Fruit fly (Drosophila melanogaster) whole organism, embryonic: ENCODE results near the gene CG4972.

Experiments used
- Ada2b ChIP-seq: fragments of 200-800 bp; sonication (Bioruptor generic); IDR thresholded peaks from 2 replicates; pipeline ENCODE4 v1.3.6; 2022; ENCODE audit warnings: missing biosample characterization, missing genetic modification characterization
- BEAF-32 ChIP-seq: fragments of 200-800 bp; sonication (Bioruptor generic); optimal IDR thresholded peaks from 3 replicates; lab custom pipeline; 2017; ENCODE audit warnings: missing biosample characterization, missing genetic modification characterization, mild to moderate bottlenecking, moderate library complexity, missing genetic modification reagents
- Blimp-1 ChIP-seq: fragments of 200-800 bp; sonication (Bioruptor generic); optimal IDR thresholded peaks from 3 replicates; lab custom pipeline; 2018; ENCODE audit warnings: missing biosample characterization, missing genetic modification characterization, mild to moderate bottlenecking, moderate library complexity, missing genetic modification reagents
- C15 ChIP-seq: fragments of 200-800 bp; sonication (Bioruptor generic); IDR thresholded peaks from 3 replicates; pipeline ENCODE4 v1.3.6; 2022; ENCODE audit warnings: missing biosample characterization, missing genetic modification characterization
- CG10462 ChIP-seq: fragments of 200-800 bp; sonication (Bioruptor generic); optimal IDR thresholded peaks from 2 replicates; lab custom pipeline; 2016; ENCODE audit warnings: missing biosample characterization, missing genetic modification characterization
- CG11560 ChIP-seq: fragments of 200-800 bp; sonication (Bioruptor generic); IDR thresholded peaks from 3 replicates; pipeline ENCODE4 v1.3.6; 2022; ENCODE audit warnings: missing biosample characterization, missing genetic modification characterization
- CG12155 ChIP-seq: fragments of 200-800 bp; sonication (Bioruptor generic); optimal IDR thresholded peaks from 3 replicates; lab custom pipeline; 2016; ENCODE audit warnings: missing biosample characterization, missing genetic modification characterization
- CG14860 ChIP-seq: fragments of 200-800 bp; sonication (Bioruptor generic); IDR thresholded peaks from 3 replicates; pipeline ENCODE4 v1.3.6; 2022; ENCODE audit warnings: missing biosample characterization, missing genetic modification characterization; ENCODE audit not compliant: partially characterized antibody
- CG15073 ChIP-seq: fragments of 200-800 bp; sonication (Bioruptor generic); optimal IDR thresholded peaks from 2 replicates; lab custom pipeline; 2016; ENCODE audit warnings: missing biosample characterization, missing genetic modification characterization
- CG16815 ChIP-seq: fragments of 200-800 bp; sonication (Bioruptor generic); optimal IDR thresholded peaks from 3 replicates; lab custom pipeline; 2017; ENCODE audit warnings: missing biosample characterization, mild to moderate bottlenecking, missing genetic modification characterization
- CG17328 ChIP-seq: fragments of 200-800 bp; sonication (Bioruptor generic); IDR thresholded peaks from 2 replicates; pipeline ENCODE4 v1.3.6; 2022; ENCODE audit warnings: missing biosample characterization, missing genetic modification characterization
- CG18011 ChIP-seq: fragments of 200-800 bp; sonication (Bioruptor generic); optimal IDR thresholded peaks from 2 replicates; lab custom pipeline; 2017; ENCODE audit warnings: missing biosample characterization, missing genetic modification characterization, mild to moderate bottlenecking, moderate library complexity, missing genotype
- CG2712 ChIP-seq: fragments of 200-800 bp; optimal IDR thresholded peaks from 3 replicates; lab custom pipeline; 2019; ENCODE audit warnings: missing biosample characterization, mild to moderate bottlenecking, missing genetic modification characterization, moderate library complexity
- CG33213 ChIP-seq: fragments of 200-800 bp; sonication (Bioruptor generic); optimal IDR thresholded peaks from 3 replicates; lab custom pipeline; 2016; ENCODE audit warnings: missing biosample characterization, missing genetic modification characterization
- CG34422 ChIP-seq: fragments of 200-800 bp; sonication (Bioruptor generic); IDR thresholded peaks from 3 replicates; pipeline ENCODE4 v1.3.6; 2022; ENCODE audit warnings: missing biosample characterization, missing genetic modification characterization
- CG5180 ChIP-seq: fragments of 200-800 bp; sonication (Bioruptor generic); optimal IDR thresholded peaks from 3 replicates; lab custom pipeline; 2017; ENCODE audit warnings: missing biosample characterization, missing genetic modification characterization, mild to moderate bottlenecking, moderate library complexity, missing genetic modification reagents
- CG5953 ChIP-seq: fragments of 200-800 bp; sonication (Bioruptor generic); IDR thresholded peaks from 2 replicates; pipeline ENCODE4 v1.3.6; 2022; ENCODE audit warnings: missing biosample characterization, missing genetic modification characterization
- CG6689 ChIP-seq: fragments of 200-800 bp; sonication (Bioruptor generic); IDR thresholded peaks from 2 replicates; pipeline ENCODE4 v1.3.6; 2022; ENCODE audit warnings: missing biosample characterization, missing genetic modification characterization
- CG7745 ChIP-seq: fragments of 200-800 bp; sonication (Bioruptor generic); optimal IDR thresholded peaks from 2 replicates; lab custom pipeline; 2018; ENCODE audit warnings: missing biosample characterization, mild to moderate bottlenecking, missing genetic modification characterization, moderate library complexity
- CG7928 ChIP-seq: fragments of 200-800 bp; sonication (Bioruptor generic); optimal IDR thresholded peaks from 2 replicates; lab custom pipeline; 2017; ENCODE audit warnings: missing biosample characterization, mild to moderate bottlenecking, missing genetic modification characterization
- CG9876 ChIP-seq: fragments of 200-800 bp; sonication (Bioruptor generic); optimal IDR thresholded peaks from 2 replicates; lab custom pipeline; 2016; ENCODE audit warnings: missing biosample characterization, missing genetic modification characterization
- CTCF ChIP-seq: fragments of 200-800 bp; sonication (Bioruptor generic); optimal IDR thresholded peaks from 2 replicates; lab custom pipeline; 2017; ENCODE audit warnings: missing biosample characterization, mild to moderate bottlenecking, missing genetic modification characterization, moderate library complexity
- CkIIα-i1 ChIP-seq: fragments of 200-800 bp; sonication (Bioruptor generic); IDR thresholded peaks from 2 replicates; pipeline ENCODE4 v1.3.6; 2022; ENCODE audit warnings: missing biosample characterization, missing genetic modification characterization
- CoRest ChIP-seq: fragments of 200-800 bp; sonication (Bioruptor generic); optimal IDR thresholded peaks from 3 replicates; lab custom pipeline; 2018; ENCODE audit warnings: missing biosample characterization, mild to moderate bottlenecking, missing genetic modification characterization, moderate library complexity
- D19A ChIP-seq: fragments of 200-800 bp; optimal IDR thresholded peaks from 3 replicates; lab custom pipeline; 2019; ENCODE audit warnings: missing biosample characterization, mild to moderate bottlenecking, missing genetic modification characterization, moderate library complexity
- Drgx ChIP-seq: fragments of 200-800 bp; sonication (Bioruptor generic); IDR thresholded peaks from 2 replicates; pipeline ENCODE4 v1.3.6; 2022; ENCODE audit warnings: missing biosample characterization, missing genetic modification characterization
- E2f1 ChIP-seq: fragments of 200-800 bp; sonication (Bioruptor generic); IDR thresholded peaks from 2 replicates; pipeline ENCODE4 v1.3.6; 2022; ENCODE audit warnings: missing biosample characterization, missing genetic modification characterization
- Eip74EF ChIP-seq, 2 experiments: fragments of 200-800 bp in 1 of 2; fragments of >200 bp in 1 of 2; sonication (Bioruptor generic) in 1 of 2; optimal IDR thresholded peaks; 2 replicates each; lab custom pipeline; 2017 to 2019; ENCODE audit warnings: missing biosample characterization in 2 of 2, missing genetic modification characterization in 2 of 2, mild to moderate bottlenecking in 1 of 2, moderate library complexity in 1 of 2
- Fer1 ChIP-seq: fragments of 200-800 bp; sonication (Bioruptor generic); optimal IDR thresholded peaks from 2 replicates; lab custom pipeline; 2017; ENCODE audit warnings: missing biosample characterization, mild to moderate bottlenecking, missing genetic modification characterization
- HLH4C ChIP-seq: fragments of 200-800 bp; sonication (Bioruptor generic); IDR thresholded peaks from 3 replicates; pipeline ENCODE4 v1.3.6; 2022; ENCODE audit warnings: missing biosample characterization, missing genetic modification characterization; ENCODE audit not compliant: partially characterized antibody
- Lhr ChIP-seq: fragments of 200-800 bp; sonication (Bioruptor generic); optimal IDR thresholded peaks from 3 replicates; lab custom pipeline; 2017; ENCODE audit warnings: mild to moderate bottlenecking, missing biosample characterization, missing genetic modification reagents, missing genetic modification characterization
- Med ChIP-seq: fragments of 200-800 bp; sonication (Bioruptor generic); peaks from one replicate; lab custom pipeline; 2016; ENCODE audit warnings: missing biosample characterization, missing genetic modification characterization, mild to moderate bottlenecking, inconsistent platforms, moderate library complexity
- NfI ChIP-seq: fragments of 200-800 bp; sonication (Bioruptor generic); optimal IDR thresholded peaks from 3 replicates; lab custom pipeline; 2018; ENCODE audit warnings: missing biosample characterization, mild to moderate bottlenecking, missing genetic modification characterization, moderate library complexity
- Oaz ChIP-seq: fragments of 200-800 bp; sonication (Bioruptor generic); IDR thresholded peaks from 2 replicates; pipeline ENCODE4 v1.3.6; 2022; ENCODE audit warnings: missing biosample characterization, missing genetic modification characterization
- Taf1 ChIP-seq: fragments of 200-800 bp; sonication (Bioruptor generic); IDR thresholded peaks from 2 replicates; pipeline ENCODE4 v1.3.6; 2022; ENCODE audit warnings: missing biosample characterization, missing genetic modification characterization
- Vsx1 ChIP-seq: fragments of 200-800 bp; sonication (Bioruptor generic); optimal IDR thresholded peaks from 2 replicates; lab custom pipeline; 2017; ENCODE audit warnings: missing biosample characterization, mild to moderate bottlenecking, missing genetic modification characterization, missing genetic modification reagents
- ab ChIP-seq: fragments of 200-800 bp; sonication (Bioruptor generic); optimal IDR thresholded peaks from 2 replicates; lab custom pipeline; 2016; ENCODE audit warnings: missing biosample characterization, missing genetic modification characterization
- amos ChIP-seq: fragments of 200-800 bp; sonication (Bioruptor generic); IDR thresholded peaks from 2 replicates; pipeline ENCODE4 v1.3.6; 2022; ENCODE audit warnings: missing biosample characterization, missing genetic modification characterization; ENCODE audit not compliant: partially characterized antibody
- bbx ChIP-seq: fragments of 200-800 bp; sonication (Bioruptor generic); IDR thresholded peaks from 2 replicates; pipeline ENCODE4 v1.3.6; 2022; ENCODE audit warnings: missing biosample characterization, missing genetic modification characterization; ENCODE audit not compliant: partially characterized antibody
- cas ChIP-seq: fragments of 200-800 bp; sonication (Bioruptor generic); IDR thresholded peaks from 2 replicates; pipeline ENCODE4 v1.3.6; 2022; ENCODE audit warnings: missing biosample characterization, missing genetic modification characterization
- dpn ChIP-seq, 2 experiments: fragments of 200-800 bp; sonication (Bioruptor generic); optimal IDR thresholded peaks; 3 replicates each; lab custom pipeline; 2016; ENCODE audit warnings: missing biosample characterization in 2 of 2, missing genetic modification characterization in 2 of 2
- fd96Cb ChIP-seq: fragments of 200-800 bp; sonication (Bioruptor generic); optimal IDR thresholded peaks from 2 replicates; lab custom pipeline; 2018; ENCODE audit warnings: missing biosample characterization, mild to moderate bottlenecking, missing genetic modification characterization, moderate library complexity
- her ChIP-seq: fragments of 200-800 bp; sonication (Bioruptor generic); optimal IDR thresholded peaks from 2 replicates; lab custom pipeline; 2016; ENCODE audit warnings: missing biosample characterization, missing genetic modification characterization
- nerfin-1 ChIP-seq: fragments of 200-800 bp; sonication (Bioruptor generic); optimal IDR thresholded peaks from 3 replicates; lab custom pipeline; 2019; ENCODE audit warnings: missing biosample characterization, mild to moderate bottlenecking, missing genetic modification characterization, moderate library complexity
- onecut ChIP-seq: fragments of 200-800 bp; sonication (Bioruptor generic); IDR thresholded peaks from 2 replicates; pipeline ENCODE4 v1.3.6; 2022; ENCODE audit warnings: missing biosample characterization, missing genetic modification characterization
- repo ChIP-seq: fragments of 200-800 bp; sonication (Bioruptor generic); optimal IDR thresholded peaks from 2 replicates; lab custom pipeline; 2016; ENCODE audit warnings: missing biosample characterization, missing genetic modification characterization
- sd ChIP-seq: fragments of 200-800 bp; sonication (Bioruptor generic); optimal IDR thresholded peaks from 3 replicates; lab custom pipeline; 2018; ENCODE audit warnings: missing biosample characterization, mild to moderate bottlenecking, missing genetic modification characterization, moderate library complexity
- slbo ChIP-seq: fragments of 200-800 bp; sonication (Bioruptor generic); IDR thresholded peaks from 2 replicates; pipeline ENCODE4 v1.3.6; 2022; ENCODE audit warnings: missing biosample characterization, missing genetic modification characterization
- slp2 ChIP-seq: fragments of 200-800 bp; sonication (Bioruptor generic); optimal IDR thresholded peaks from 2 replicates; lab custom pipeline; 2016; ENCODE audit warnings: missing biosample characterization, missing genetic modification characterization
- sug ChIP-seq: fragments of 200-800 bp; optimal IDR thresholded peaks from 2 replicates; lab custom pipeline; 2019; ENCODE audit warnings: missing biosample characterization, mild to moderate bottlenecking, missing genetic modification characterization, moderate library complexity
- wek ChIP-seq: fragments of 200-800 bp; sonication (Bioruptor generic); optimal IDR thresholded peaks from 3 replicates; lab custom pipeline; 2018; ENCODE audit warnings: missing biosample characterization, mild to moderate bottlenecking, missing genetic modification characterization, moderate library complexity

The CG4972 gene

dm6 chr2L:10298306-10298705 lies 16.3 kb upstream of the CG4972 start (continued):
- no peak for TF ChIP-seq onecut (GFP tag; lab: Robert Waterston, UW)
- TF ChIP-seq C15 (GFP tag; lab: Robert Waterston, UW) = no peak
- TF ChIP-seq repo (GFP tag; lab: Kevin White, UChicago) = no peak
- TF ChIP-seq CG6689 (GFP tag; lab: Robert Waterston, UW) = no peak
- peak; percentile 16 for TF ChIP-seq her (GFP tag; lab: Kevin White, UChicago)
- TF ChIP-seq CG5180 (GFP tag; lab: Kevin White, UChicago) = no peak
- TF ChIP-seq CG16815 (GFP tag; lab: Kevin White, UChicago) = no peak
- TF ChIP-seq ab (GFP tag; lab: Kevin White, UChicago) = no peak
- TF ChIP-seq dpn (GFP tag; optimal IDR thresholded peaks at IDR 0.05; lab: Kevin White, UChicago) = peak in 1 of 2 experiments; percentile 33
- TF ChIP-seq CG11560 (tag; lab: Robert Waterston, UW) = no peak
- peak; percentile 22 for TF ChIP-seq NfI
- peak; percentile 20 for TF ChIP-seq CTCF (GFP tag; lab: Kevin White, UChicago)
- no peak for TF ChIP-seq CG15073 (GFP tag; lab: Kevin White, UChicago)
- TF ChIP-seq slbo (GFP tag; lab: Robert Waterston, UW) = no peak
- no peak for TF ChIP-seq Drgx (GFP tag; lab: Robert Waterston, UW)
- TF ChIP-seq CG10462 (GFP tag; lab: Kevin White, UChicago) = peak; percentile 29
- no peak for TF ChIP-seq wek (GFP tag; lab: Kevin White, UChicago)
- TF ChIP-seq CG34422 = no peak
- TF ChIP-seq CG7745 = no peak
- peak; percentile 51 for TF ChIP-seq CoRest
- no peak for TF ChIP-seq CG7928 (GFP tag; lab: Kevin White, UChicago)
- TF ChIP-seq CG17328 (GFP tag; lab: Robert Waterston, UW) = no peak
- peak; percentile 58 for TF ChIP-seq Lhr (GFP tag; lab: Kevin White, UChicago)
- no peak for TF ChIP-seq Taf1 (GFP tag; lab: Robert Waterston, UW)
- peak; percentile 5 for TF ChIP-seq CG33213 (GFP tag; lab: Kevin White, UChicago)
- TF ChIP-seq CG5953 = no peak
- peak; percentile 91 for TF ChIP-seq CG12155 (GFP tag; lab: Kevin White, UChicago)
- no peak for TF ChIP-seq Oaz (GFP tag; lab: Robert Waterston, UW)
- TF ChIP-seq CG18011 (GFP tag; lab: Kevin White, UChicago) = peak; percentile 97
- no peak for TF ChIP-seq slp2 (GFP tag; lab: Kevin White, UChicago)
- TF ChIP-seq Med (GFP tag; lab: Kevin White, UChicago) = peak; percentile 81
- TF ChIP-seq CkIIα-i1 = no peak
- TF ChIP-seq fd96Cb (tag; lab: Kevin White, UChicago) = no peak
- TF ChIP-seq cas (GFP tag; lab: Robert Waterston, UW) = no peak
- TF ChIP-seq Fer1 = no peak
- peak; percentile 53 for TF ChIP-seq D19A (tag; lab: Kevin White, UChicago)
- no peak for TF ChIP-seq E2f1
- TF ChIP-seq bbx (GFP tag; lab: Robert Waterston, UW) = peak; percentile 54
- no peak for TF ChIP-seq Vsx1 (GFP tag; lab: Kevin White, UChicago)
- TF ChIP-seq amos = no peak; the same call in 1 of the 2 replicates
- TF ChIP-seq BEAF-32 (GFP tag; lab: Kevin White, UChicago) = peak; percentile 15
- TF ChIP-seq Ada2b (GFP tag; lab: Robert Waterston, UW) = no peak
- peak; percentile 79 for TF ChIP-seq HLH4C (GFP tag; lab: Robert Waterston, UW)
- peak; percentile 42 for TF ChIP-seq sug
- peak; percentile 31 for TF ChIP-seq nerfin-1
- TF ChIP-seq Blimp-1 (GFP tag; lab: Kevin White, UChicago) = no peak
- peak in 1 of 2 experiments; percentile 79 for TF ChIP-seq Eip74EF (GFP tag; optimal IDR thresholded peaks at IDR 0.05; lab: Kevin White, UChicago)
- peak; percentile 95 for TF ChIP-seq sd (tag; lab: Kevin White, UChicago)
- peak; percentile 26 for TF ChIP-seq CG2712 (tag; lab: Kevin White, UChicago)
- no peak for TF ChIP-seq CG9876 (GFP tag; lab: Kevin White, UChicago)
- TF ChIP-seq CG14860 = peak; percentile 84; the same call in 2 of the 3 replicates
